Worm (Caenorhabditis elegans): ENCODE results near the gene sysm-1.

ce11 chrII:9069836-9070235 lies 13.2 kb downstream of the sysm-1 start:
- no peak for TF ChIP-seq pha-4 (tag; optimal IDR thresholded peaks at IDR 0.05)
- TF ChIP-seq fkh-10 (GFP tag; optimal IDR thresholded peaks at IDR 0.05): no peak
- no peak for TF ChIP-seq ceh-31 (tag; optimal IDR thresholded peaks at IDR 0.05)
- no peak for TF ChIP-seq pqm-1 (tag; optimal IDR thresholded peaks at IDR 0.05)
- TF ChIP-seq unc-3 (GFP tag; conservative IDR thresholded peaks at IDR 0.05): no peak
- no peak for TF ChIP-seq unc-3 (tag; optimal IDR thresholded peaks at IDR 0.05)
- TF ChIP-seq ceh-30 (tag; optimal IDR thresholded peaks at IDR 0.05): no peak
- TF ChIP-seq lin-11 (tag; optimal IDR thresholded peaks at IDR 0.05): no peak
- TF ChIP-seq pag-3 (tag; optimal IDR thresholded peaks at IDR 0.05; ENCODE audit: borderline replicate concordance): no peak
- TF ChIP-seq ceh-2 (tag; optimal IDR thresholded peaks at IDR 0.05): no peak
- no peak for TF ChIP-seq rnt-1 (tag; optimal IDR thresholded peaks at IDR 0.05)
- TF ChIP-seq K02D7.2 (tag; optimal IDR thresholded peaks at IDR 0.05): no peak
- no peak for TF ChIP-seq nhr-11 (tag; optimal IDR thresholded peaks at IDR 0.05)
